Worm (Caenorhabditis elegans) whole organism, L4 larva: Measurements from ENCODE around the gene C44C10.3.
A peak's percentile ranks its signal among the peaks of the same experiment; 100 is the strongest.

Source experiments
- D1046.2 ChIP-seq: fragments of 200-800 bp; sonication (Bioruptor generic); IDR thresholded peaks from 2 replicates; pipeline ENCODE4 v1.3.6; 2022; ENCODE audit warnings: missing genetic modification characterization, missing compliant biosample characterization
- F37D6.2 ChIP-seq: sonication (generic microtip); optimal IDR thresholded peaks from 2 replicates; lab custom pipeline; 2016; ENCODE audit warnings: mild to moderate bottlenecking, missing genetic modification characterization, missing compliant biosample characterization
- R02D3.7 ChIP-seq: fragments of 150-350 bp; sonication (generic microtip); optimal IDR thresholded peaks from 3 replicates; lab custom pipeline; 2014; ENCODE audit warnings: missing biosample characterization, missing genetic modification characterization
- T26A8.4 ChIP-seq: fragments of 200-800 bp; sonication (Bioruptor generic); IDR thresholded peaks from 2 replicates; pipeline ENCODE4 v1.3.6; 2022; ENCODE audit warnings: missing genetic modification characterization, missing compliant biosample characterization
- Y105C5A.15 ChIP-seq: fragments of 200-800 bp; sonication (Bioruptor generic); IDR thresholded peaks from 2 replicates; pipeline ENCODE4 v1.3.6; 2022; ENCODE audit warnings: missing genetic modification characterization, missing compliant biosample characterization
- ZK546.5 ChIP-seq, 2 experiments: sonication (generic microtip); optimal IDR thresholded peaks; 2 replicates each; lab custom pipeline; 2017; ENCODE audit warnings: missing biosample characterization in 2 of 2, missing genetic modification characterization in 2 of 2
- aly-2 ChIP-seq: sonication (generic microtip); optimal IDR thresholded peaks from 2 replicates; lab custom pipeline; 2018; ENCODE audit warnings: missing biosample characterization, missing genetic modification characterization
- ceh-28 ChIP-seq: fragments of 150-350 bp; optimal IDR thresholded peaks from 2 replicates; lab custom pipeline; 2014; ENCODE audit warnings: missing biosample characterization, missing genetic modification reagents, missing genetic modification characterization
- ceh-82 ChIP-seq: sonication (generic microtip); optimal IDR thresholded peaks from 2 replicates; lab custom pipeline; 2017; ENCODE audit warnings: missing biosample characterization, missing genetic modification characterization
- cey-2 ChIP-seq: sonication (generic microtip); optimal IDR thresholded peaks from 3 replicates; lab custom pipeline; 2017; ENCODE audit warnings: missing genetic modification characterization, mild to moderate bottlenecking, missing compliant biosample characterization, antibody characterized with exemption, borderline replicate concordance; ENCODE audit not compliant: insufficient read depth
- ctbp-1 ChIP-seq: fragments of 200-800 bp; sonication (Bioruptor generic); IDR thresholded peaks from 2 replicates; pipeline ENCODE4 v1.3.6; 2022; ENCODE audit warnings: missing genetic modification reagents, missing genetic modification characterization, missing compliant biosample characterization
- daf-16 ChIP-seq, 3 experiments: sonication (generic microtip); optimal IDR thresholded peaks; 2 replicates each; lab custom pipeline; 2016 to 2017; ENCODE audit warnings: missing genetic modification characterization in 3 of 3, missing genetic modification reagents in 3 of 3, mild to moderate bottlenecking in 2 of 3, missing compliant biosample characterization in 2 of 3, missing biosample characterization in 1 of 3, moderate library complexity in 1 of 3
- dve-1 ChIP-seq: sonication (generic microtip); optimal IDR thresholded peaks from 2 replicates; lab custom pipeline; 2017; ENCODE audit warnings: antibody characterized with exemption, mild to moderate bottlenecking, missing genetic modification characterization, missing compliant biosample characterization; ENCODE audit not compliant: insufficient read depth
- egl-27 ChIP-seq: sonication (generic microtip); optimal IDR thresholded peaks from 3 replicates; lab custom pipeline; 2017; ENCODE audit warnings: missing biosample characterization, missing genetic modification reagents, missing genetic modification characterization
- egl-43 ChIP-seq: fragments of 200-800 bp; sonication (Bioruptor generic); IDR thresholded peaks from 2 replicates; pipeline ENCODE4 v1.3.6; 2022; ENCODE audit warnings: missing genetic modification reagents, missing genetic modification characterization, missing compliant biosample characterization
- fos-1 ChIP-seq: fragments of 150-350 bp; optimal IDR thresholded peaks from 2 replicates; lab custom pipeline; 2014; ENCODE audit warnings: missing biosample characterization, missing genetic modification characterization
- hlh-11 ChIP-seq: fragments of 200-800 bp; sonication (Bioruptor generic); optimal IDR thresholded peaks from 2 replicates; lab custom pipeline; 2018; ENCODE audit warnings: mild to moderate bottlenecking, missing genetic modification characterization, missing compliant biosample characterization
- hlh-30 ChIP-seq: sonication (generic microtip); optimal IDR thresholded peaks from 2 replicates; lab custom pipeline; 2017; ENCODE audit warnings: antibody characterized with exemption, mild to moderate bottlenecking, missing genetic modification characterization, missing compliant biosample characterization; ENCODE audit not compliant: insufficient read depth
- hmg-1.1 ChIP-seq: fragments of 200-800 bp; sonication (Bioruptor generic); IDR thresholded peaks from 2 replicates; pipeline ENCODE4 v1.3.6; 2022; ENCODE audit warnings: missing genetic modification reagents, missing genetic modification characterization, missing compliant biosample characterization
- jun-1 ChIP-seq: fragments of 150-350 bp; optimal IDR thresholded peaks from 2 replicates; lab custom pipeline; 2014; ENCODE audit warnings: missing biosample characterization, missing genetic modification reagents, missing genetic modification characterization
- lin-1 ChIP-seq: fragments of 200-800 bp; sonication (Bioruptor generic); IDR thresholded peaks from 2 replicates; pipeline ENCODE4 v1.3.6; 2022; ENCODE audit warnings: missing genetic modification reagents, missing genetic modification characterization, missing compliant biosample characterization
- lin-29 ChIP-seq: fragments of 200-800 bp; sonication (Bioruptor generic); IDR thresholded peaks from 2 replicates; pipeline ENCODE4 v1.3.6; 2022; ENCODE audit warnings: missing genetic modification reagents, missing genetic modification characterization, missing compliant biosample characterization
- lsy-2 ChIP-seq, 2 experiments: fragments of 150-350 bp in 1 of 2; sonication (generic microtip) in 1 of 2; optimal IDR thresholded peaks; 2 replicates each; lab custom pipeline; 2014 to 2017; ENCODE audit warnings: missing biosample characterization in 2 of 2, missing genetic modification characterization in 2 of 2
- madf-9 ChIP-seq: fragments of 200-800 bp; sonication (Bioruptor generic); conservative IDR thresholded peaks from 2 replicates; pipeline ENCODE4 v1.3.6; 2022; ENCODE audit warnings: missing genetic modification reagents, missing genetic modification characterization, missing compliant biosample characterization
- mes-2 ChIP-seq: sonication (generic microtip); optimal IDR thresholded peaks from 2 replicates; lab custom pipeline; 2016; ENCODE audit warnings: missing genotype, mild to moderate bottlenecking, missing genetic modification characterization, missing compliant biosample characterization; ENCODE audit not compliant: poor library complexity, severe bottlenecking
- mxl-2 ChIP-seq: fragments of 200-800 bp; sonication (Bioruptor generic); conservative IDR thresholded peaks from 2 replicates; pipeline ENCODE4 v1.3.6; 2022; ENCODE audit warnings: missing genetic modification reagents, missing genetic modification characterization, missing compliant biosample characterization
- mxl-3 ChIP-seq: fragments of 200-800 bp; sonication (Bioruptor generic); optimal IDR thresholded peaks from 2 replicates; lab custom pipeline; 2018; ENCODE audit warnings: mild to moderate bottlenecking, missing genetic modification characterization, missing compliant biosample characterization
- nhr-11 ChIP-seq: fragments of 150-350 bp; optimal IDR thresholded peaks from 2 replicates; lab custom pipeline; 2014; ENCODE audit warnings: missing biosample characterization, missing genetic modification characterization
- nhr-111 ChIP-seq: fragments of 200-800 bp; sonication (Bioruptor generic); optimal IDR thresholded peaks from 2 replicates; lab custom pipeline; 2018; ENCODE audit warnings: mild to moderate bottlenecking, missing genetic modification characterization, missing compliant biosample characterization
- nhr-25 ChIP-seq: sonication (generic microtip); optimal IDR thresholded peaks from 2 replicates; lab custom pipeline; 2017; ENCODE audit warnings: missing genetic modification characterization, mild to moderate bottlenecking, missing compliant biosample characterization, antibody characterized with exemption, moderate library complexity, borderline replicate concordance; ENCODE audit not compliant: insufficient read depth
- nhr-28 ChIP-seq: fragments of 150-350 bp; optimal IDR thresholded peaks from 2 replicates; lab custom pipeline; 2014; ENCODE audit warnings: missing biosample characterization, missing genetic modification characterization
- nhr-6 ChIP-seq: fragments of 150-350 bp; optimal IDR thresholded peaks from 2 replicates; lab custom pipeline; 2014; ENCODE audit warnings: missing biosample characterization, missing genetic modification characterization
- pqm-1 ChIP-seq: sonication (generic microtip); optimal IDR thresholded peaks from 2 replicates; lab custom pipeline; 2017; ENCODE audit warnings: missing biosample characterization, missing genetic modification characterization
- sdz-12 ChIP-seq: fragments of 200-800 bp; sonication (Bioruptor generic); optimal IDR thresholded peaks from 2 replicates; lab custom pipeline; 2018; ENCODE audit warnings: mild to moderate bottlenecking, missing genetic modification characterization, missing compliant biosample characterization
- set-16 ChIP-seq: fragments of 200-800 bp; sonication (Bioruptor generic); IDR thresholded peaks from 2 replicates; pipeline ENCODE4 v1.3.6; 2022; ENCODE audit warnings: missing genetic modification reagents, missing genetic modification characterization, missing compliant biosample characterization
- snpc-4 ChIP-seq: fragments of 150-350 bp; optimal IDR thresholded peaks from 2 replicates; lab custom pipeline; 2014; ENCODE audit warnings: missing biosample characterization, missing genetic modification characterization
- tra-1 ChIP-seq: fragments of 200-800 bp; sonication (Bioruptor generic); IDR thresholded peaks from 2 replicates; pipeline ENCODE4 v1.3.6; 2022; ENCODE audit warnings: missing genetic modification reagents, missing genetic modification characterization, missing compliant biosample characterization
- unc-39 ChIP-seq: sonication (generic microtip); optimal IDR thresholded peaks from 2 replicates; lab custom pipeline; 2017; ENCODE audit warnings: missing biosample characterization, missing genetic modification characterization
- vab-7 ChIP-seq: fragments of 200-800 bp; sonication (Bioruptor generic); IDR thresholded peaks from 2 replicates; pipeline ENCODE4 v1.3.6; 2022; ENCODE audit warnings: missing genetic modification reagents, missing genetic modification characterization, missing compliant biosample characterization
- zag-1 ChIP-seq: fragments of 150-350 bp; optimal IDR thresholded peaks from 2 replicates; lab custom pipeline; 2014; ENCODE audit warnings: missing biosample characterization, missing genetic modification characterization
- zip-2 ChIP-seq: fragments of 150-350 bp; optimal IDR thresholded peaks from 2 replicates; lab custom pipeline; 2014; ENCODE audit warnings: missing biosample characterization, missing genetic modification characterization

The C44C10.3 gene

DNA sequence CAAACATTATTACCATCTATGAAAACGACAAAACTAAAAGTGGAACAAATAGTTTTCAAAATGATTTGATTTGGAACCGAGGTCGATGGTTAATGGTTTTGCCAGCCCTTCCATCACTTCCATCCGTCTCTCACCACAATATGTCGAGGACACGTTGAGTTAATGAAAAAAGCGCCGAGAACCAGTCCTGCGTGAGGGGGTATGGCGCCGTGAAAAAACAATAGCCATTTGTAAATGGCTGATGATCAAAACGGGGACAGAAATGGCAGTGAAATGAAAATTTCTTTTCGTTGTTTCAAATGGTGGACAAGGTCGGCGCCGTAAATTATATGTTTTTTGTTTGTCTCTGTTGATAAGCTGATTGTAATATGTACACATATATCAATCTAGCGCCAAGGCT, 17.7 kb downstream of the C44C10.3 start (continued):
- TF ChIP-seq nhr-111 (GFP tag; lab: Kevin White, UChicago) (no peak), hlh-11 (tag; lab: Kevin White, UChicago) (peak; percentile 38), D1046.2 (no peak), egl-27 (tag; lab: Kevin White, UChicago) (no peak), zag-1 (tag; lab: Kevin White, UChicago) (no peak), nhr-11 (tag; lab: Kevin White, UChicago) (no peak), nhr-28 (peak; percentile 11), sdz-12 (GFP tag; lab: Kevin White, UChicago) (no peak), mxl-2 (GFP tag; lab: Robert Waterston, UW) (no peak), lin-1 (GFP tag; lab: Robert Waterston, UW) (no peak), madf-9 (GFP tag; lab: Robert Waterston, UW) (no peak), egl-43 (GFP tag; lab: Robert Waterston, UW) (no peak), ZK546.5 (tag; optimal IDR thresholded peaks at IDR 0.05; lab: Kevin White, UChicago) (no peak), zip-2 (tag; lab: Kevin White, UChicago) (no peak), unc-39 (tag; lab: Kevin White, UChicago) (no peak), lsy-2 (tag; optimal IDR thresholded peaks at IDR 0.05; lab: Kevin White, UChicago) (no peak), pqm-1 (tag; lab: Kevin White, UChicago) (no peak), nhr-6 (no peak), lin-29 (GFP tag; lab: Robert Waterston, UW) (no peak), hmg-1.1 (GFP tag; lab: Robert Waterston, UW) (no peak), T26A8.4 (GFP tag; lab: Robert Waterston, UW) (no peak), vab-7 (GFP tag; lab: Robert Waterston, UW) (no peak), ceh-28 (tag; lab: Kevin White, UChicago) (no peak), mxl-3 (peak; percentile 65), fos-1 (tag; lab: Kevin White, UChicago) (no peak), ceh-82 (no peak), dve-1 (tag; lab: Kevin White, UChicago) (peak; percentile 6), mes-2 (tag; lab: Kevin White, UChicago) (no peak), tra-1 (GFP tag; lab: Robert Waterston, UW) (0 out of 2 replicates have a peak, but pooled peaks have one; percentile 27), R02D3.7 (tag; lab: Kevin White, UChicago) (no peak), nhr-25 (peak; percentile 55), aly-2 (tag; lab: Kevin White, UChicago) (no peak), jun-1 (tag; lab: Kevin White, UChicago) (no peak), Y105C5A.15 (GFP tag; lab: Robert Waterston, UW) (no peak), set-16 (no peak), snpc-4 (tag; lab: Kevin White, UChicago) (no peak), cey-2 (tag; lab: Kevin White, UChicago) (peak; percentile 39), hlh-30 (tag; lab: Kevin White, UChicago) (no peak), F37D6.2 (tag; lab: Kevin White, UChicago) (no peak), ctbp-1 (GFP tag; lab: Robert Waterston, UW) (no peak), daf-16 (GFP tag; optimal IDR thresholded peaks at IDR 0.05; lab: Kevin White, UChicago) (no peak), daf-16 (tag; optimal IDR thresholded peaks at IDR 0.05; lab: Kevin White, UChicago) (peak; percentile 23)
